Worm (Caenorhabditis elegans): ENCODE data around the gene F14H3.12.

- TF ChIP-seq nhr-11 (tag; optimal IDR thresholded peaks at IDR 0.05) (no peak), lin-11 (tag; optimal IDR thresholded peaks at IDR 0.05) (no peak), egl-27 (tag; optimal IDR thresholded peaks at IDR 0.05) (no peak), elt-1 (tag; optimal IDR thresholded peaks at IDR 0.05) (no peak), lsy-2 (tag; optimal IDR thresholded peaks at IDR 0.05) (no peak)
These were observed 15.6 kb upstream of the F14H3.12 start, which contains the start of gene F22B8.3 for ce11 chrV:16090685-16091084.

All from whole organism, L2 larva.